Worm (Caenorhabditis elegans): ENCODE data around the gene clec-157.

ce11 chrIII:4808089-4808488, 36.1 kb downstream of the clec-157 start:
- no peak for TF ChIP-seq unc-62 (GFP tag; optimal IDR thresholded peaks at IDR 0.05)
- no peak for TF ChIP-seq dmd-4 (tag; optimal IDR thresholded peaks at IDR 0.05)
- TF ChIP-seq snpc-4 (tag; optimal IDR thresholded peaks at IDR 0.05) = no peak
- TF ChIP-seq fos-1 (tag; optimal IDR thresholded peaks at IDR 0.05) = no peak

Measured in whole organism, L2 larva.